Fruit fly (Drosophila melanogaster): ENCODE results near the gene AlaRS.

- TF ChIP-seq CG8301 (tag; optimal IDR thresholded peaks at IDR 0.05) (peak; percentile 59), CG10348 (GFP tag; IDR thresholded peaks at IDR 0.05) (no peak), Pif1B (GFP tag; optimal IDR thresholded peaks at IDR 0.05) (peak; percentile 68), CG15710 (tag; optimal IDR thresholded peaks at IDR 0.05) (peak; percentile 60), D1 (tag; optimal IDR thresholded peaks at IDR 0.05) (peak; percentile 0), Snoo (tag; optimal IDR thresholded peaks at IDR 0.05) (peak; percentile 69), CG13204 (GFP tag; optimal IDR thresholded peaks at IDR 0.05) (peak; percentile 66), EcR (GFP tag; optimal IDR thresholded peaks at IDR 0.05) (peak; percentile 97), fd96Ca (GFP tag; IDR thresholded peaks at IDR 0.05) (0 out of 3 replicates have a peak, but pooled peaks have one; percentile 62), CG14655 (GFP tag; optimal IDR thresholded peaks at IDR 0.05) (peak; percentile 72), CG9948 (tag; optimal IDR thresholded peaks at IDR 0.05) (peak; percentile 65), gl (tag; optimal IDR thresholded peaks at IDR 0.05) (peak; percentile 61)
Observed at dm6 chr2L:8416350-8417046, 34.9 kb upstream of the AlaRS start.

All from whole organism, pupa.